In genomic region chrIII:5305725-5306124, ce11 we compare ENCODE assay signal across 2 worm cellular contexts.
TF ChIP-seq lines count a peak whose summit lies in the region.

No protein-coding gene starts in this region.

TF ChIP-seq in whole organism, L4 larva, 104 proteins besides CTCF, POLR2A, EP300 and RAD21 (continued from another document and continues in another):
- TF ChIP-seq F37D6.2 (tag; optimal IDR thresholded peaks at IDR 0.05; lab: Kevin White, UChicago) (peak; percentile 18), unc-39 (tag; optimal IDR thresholded peaks at IDR 0.05; lab: Kevin White, UChicago) (no peak), nhr-25 (tag; optimal IDR thresholded peaks at IDR 0.05; lab: Kevin White, UChicago; ENCODE audit: borderline replicate concordance, insufficient read depth) (no peak), mxl-2 (GFP tag; conservative IDR thresholded peaks at IDR 0.05; lab: Robert Waterston, UW) (peak; percentile 86), nhr-102 (tag; optimal IDR thresholded peaks at IDR 0.05; lab: Kevin White, UChicago) (peak; percentile 56), spr-1 (tag; optimal IDR thresholded peaks at IDR 0.05; lab: Kevin White, UChicago) (peak; percentile 69), Y48G9A.11 (GFP tag; IDR thresholded peaks at IDR 0.05; lab: Robert Waterston, UW) (peak; percentile 90), snpc-4 (tag; optimal IDR thresholded peaks at IDR 0.05; lab: Kevin White, UChicago) (no peak), unc-130 (GFP tag; optimal IDR thresholded peaks at IDR 0.05; lab: Kevin White, UChicago) (peak; percentile 79), pqm-1 (tag; optimal IDR thresholded peaks at IDR 0.05; lab: Kevin White, UChicago) (no peak), lsy-2 (tag; optimal IDR thresholded peaks at IDR 0.05; lab: Kevin White, UChicago) (peak in 1 of 2 experiments; percentile 72), madf-9 (GFP tag; conservative IDR thresholded peaks at IDR 0.05; lab: Robert Waterston, UW) (peak; percentile 89), lim-7 (GFP tag; IDR thresholded peaks at IDR 0.05; lab: Robert Waterston, UW) (peak; percentile 99), ceh-62 (tag; optimal IDR thresholded peaks at IDR 0.05; lab: Kevin White, UChicago) (no peak), fos-1 (tag; optimal IDR thresholded peaks at IDR 0.05; lab: Kevin White, UChicago) (no peak), pha-4 (GFP tag; IDR thresholded peaks at IDR 0.05; lab: Robert Waterston, UW) (peak; percentile 94), pha-4 (tag; optimal IDR thresholded peaks at IDR 0.05; lab: Kevin White, UChicago) (peak; percentile 38), R02D3.7 (tag; optimal IDR thresholded peaks at IDR 0.05; lab: Kevin White, UChicago) (no peak), nhr-42 (GFP tag; IDR thresholded peaks at IDR 0.05; lab: Robert Waterston, UW) (peak; percentile 75), nhr-77 (tag; optimal IDR thresholded peaks at IDR 0.05; lab: Kevin White, UChicago) (peak; percentile 0), zfp-3 (GFP tag; conservative IDR thresholded peaks at IDR 0.05; lab: Robert Waterston, UW) (0 out of 2 replicates have a peak, but pooled peaks have one; percentile 40), nhr-237 (tag; optimal IDR thresholded peaks at IDR 0.05; lab: Kevin White, UChicago) (no peak), lin-39 (tag; optimal IDR thresholded peaks at IDR 0.05; lab: Kevin White, UChicago) (no peak), daf-16 (GFP tag; optimal IDR thresholded peaks at IDR 0.05; lab: Kevin White, UChicago) (peak; percentile 57 to 83), daf-16 (tag; optimal IDR thresholded peaks at IDR 0.05; lab: Kevin White, UChicago) (peak; percentile 83), Y75B8A.6 (GFP tag; IDR thresholded peaks at IDR 0.05; lab: Robert Waterston, UW) (peak; percentile 83; the same call in 1 of the 2 replicates), skn-1 (tag; optimal IDR thresholded peaks at IDR 0.05; lab: Kevin White, UChicago) (no peak), jun-1 (tag; optimal IDR thresholded peaks at IDR 0.05; lab: Kevin White, UChicago) (no peak), ceh-44 (GFP tag; IDR thresholded peaks at IDR 0.05; lab: Robert Waterston, UW) (peak; percentile 78), ces-1 (GFP tag; optimal IDR thresholded peaks at IDR 0.05; lab: Kevin White, UChicago) (no peak), spr-3 (GFP tag; optimal IDR thresholded peaks at IDR 0.05; lab: Kevin White, UChicago) (peak; percentile 82), unc-62 (GFP tag; optimal IDR thresholded peaks at IDR 0.05 in 1 of 2; lab: Kevin White, UChicago) (no peak), unc-62 (tag; optimal IDR thresholded peaks at IDR 0.05; lab: Kevin White, UChicago) (no peak), F26F4.8 (GFP tag; conservative IDR thresholded peaks at IDR 0.05; lab: Robert Waterston, UW) (peak; percentile 98), snpc-1.2 (GFP tag; IDR thresholded peaks at IDR 0.05; lab: Robert Waterston, UW) (peak; percentile 91), vab-7 (GFP tag; IDR thresholded peaks at IDR 0.05; lab: Robert Waterston, UW) (peak; percentile 89), ceh-82 (tag; optimal IDR thresholded peaks at IDR 0.05; lab: Kevin White, UChicago) (no peak), lin-1 (GFP tag; IDR thresholded peaks at IDR 0.05; lab: Robert Waterston, UW) (peak; percentile 84), ZK337.2 (GFP tag; IDR thresholded peaks at IDR 0.05; lab: Robert Waterston, UW) (peak; percentile 84), ztf-11 (tag; optimal IDR thresholded peaks at IDR 0.05; lab: Kevin White, UChicago) (no peak), D1046.2 (GFP tag; IDR thresholded peaks at IDR 0.05; lab: Robert Waterston, UW) (peak; percentile 91), mep-1 (tag; optimal IDR thresholded peaks at IDR 0.05; lab: Kevin White, UChicago) (peak; percentile 61), F10B5.3 (tag; optimal IDR thresholded peaks at IDR 0.05; lab: Kevin White, UChicago) (peak; percentile 59), nhr-28 (tag; optimal IDR thresholded peaks at IDR 0.05; lab: Kevin White, UChicago) (no peak), dmd-8 (GFP tag; IDR thresholded peaks at IDR 0.05; lab: Robert Waterston, UW) (peak; percentile 99), ctbp-1 (GFP tag; IDR thresholded peaks at IDR 0.05; lab: Robert Waterston, UW) (peak; percentile 95), lin-38 (GFP tag; IDR thresholded peaks at IDR 0.05; lab: Robert Waterston, UW) (peak; percentile 86), hmg-1.1 (GFP tag; IDR thresholded peaks at IDR 0.05; lab: Robert Waterston, UW) (peak; percentile 92), zip-2 (tag; optimal IDR thresholded peaks at IDR 0.05; lab: Kevin White, UChicago) (no peak), daf-19 (GFP tag; conservative IDR thresholded peaks at IDR 0.05; lab: Robert Waterston, UW) (peak; percentile 93), lir-3 (tag; optimal IDR thresholded peaks at IDR 0.05; lab: Kevin White, UChicago) (peak; percentile 81), attf-4 (tag; optimal IDR thresholded peaks at IDR 0.05; lab: Kevin White, UChicago) (no peak), aly-2 (tag; optimal IDR thresholded peaks at IDR 0.05; lab: Kevin White, UChicago) (no peak), fkh-10 (GFP tag; optimal IDR thresholded peaks at IDR 0.05; lab: Kevin White, UChicago) (peak; percentile 5), tra-1 (GFP tag; IDR thresholded peaks at IDR 0.05; lab: Robert Waterston, UW) (peak; percentile 83), dmd-9 (GFP tag; IDR thresholded peaks at IDR 0.05; lab: Robert Waterston, UW) (peak; percentile 77), saeg-2 (GFP tag; IDR thresholded peaks at IDR 0.05; lab: Robert Waterston, UW) (0 out of 2 replicates have a peak, but pooled peaks have one; percentile 72), cey-2 (tag; optimal IDR thresholded peaks at IDR 0.05; lab: Kevin White, UChicago; ENCODE audit: borderline replicate concordance, insufficient read depth) (no peak), arid-1 (GFP tag; conservative IDR thresholded peaks at IDR 0.05; lab: Robert Waterston, UW) (peak; percentile 95), madf-5 (GFP tag; IDR thresholded peaks at IDR 0.05; lab: Robert Waterston, UW) (peak; percentile 88 to 97), hif-1 (tag; optimal IDR thresholded peaks at IDR 0.05; lab: Kevin White, UChicago) (peak; percentile 15 to 62), ceh-32 (tag; optimal IDR thresholded peaks at IDR 0.05; lab: Kevin White, UChicago; ENCODE audit: poor library complexity) (no peak), sdz-12 (GFP tag; optimal IDR thresholded peaks at IDR 0.05; lab: Kevin White, UChicago) (peak; percentile 92), lin-13 (GFP tag; optimal IDR thresholded peaks at IDR 0.05; lab: Kevin White, UChicago) (peak; percentile 54), lin-15B (tag; optimal IDR thresholded peaks at IDR 0.05; lab: Kevin White, UChicago) (no peak), aha-1 (tag; lab: Kevin White, UChicago) (peak; percentile 37)

TF ChIP-seq in whole organism, late embryonic, 69 proteins besides CTCF, POLR2A, EP300 and RAD21 (continued from another document):
- TF ChIP-seq C08G9.2 (tag; optimal IDR thresholded peaks at IDR 0.05; lab: Kevin White, UChicago), result peak; percentile 59
- peak; percentile 18 for TF ChIP-seq unc-42 (tag; optimal IDR thresholded peaks at IDR 0.05; lab: Kevin White, UChicago)
- TF ChIP-seq ceh-30 (tag; optimal IDR thresholded peaks at IDR 0.05; lab: Kevin White, UChicago), result no peak
- TF ChIP-seq ceh-31 (tag; optimal IDR thresholded peaks at IDR 0.05; lab: Kevin White, UChicago), result peak; percentile 34
- no peak for TF ChIP-seq nhr-11 (tag; optimal IDR thresholded peaks at IDR 0.05; lab: Kevin White, UChicago)
- peak; percentile 69 for TF ChIP-seq fax-1 (tag; optimal IDR thresholded peaks at IDR 0.05; lab: Kevin White, UChicago)
- peak; percentile 79 for TF ChIP-seq sox-4 (tag; optimal IDR thresholded peaks at IDR 0.05; lab: Kevin White, UChicago)
- TF ChIP-seq npax-4 (tag; optimal IDR thresholded peaks at IDR 0.05; lab: Kevin White, UChicago), result peak; percentile 44
- peak; percentile 46 for TF ChIP-seq syd-9 (tag; optimal IDR thresholded peaks at IDR 0.05; lab: Kevin White, UChicago)
- peak; percentile 66 for TF ChIP-seq gmeb-2 (tag; optimal IDR thresholded peaks at IDR 0.05; lab: Kevin White, UChicago)
- peak; percentile 15 for TF ChIP-seq ceh-34 (tag; optimal IDR thresholded peaks at IDR 0.05; lab: Kevin White, UChicago)
- peak; percentile 53 for TF ChIP-seq ceh-9 (tag; optimal IDR thresholded peaks at IDR 0.05; lab: Kevin White, UChicago)
- no peak for TF ChIP-seq ama-1 (optimal IDR thresholded peaks at IDR 0.05; lab: Kevin White, UChicago)
- TF ChIP-seq che-1 (tag; optimal IDR thresholded peaks at IDR 0.05; lab: Kevin White, UChicago), result peak; percentile 73
- TF ChIP-seq ceh-2 (tag; optimal IDR thresholded peaks at IDR 0.05; lab: Kevin White, UChicago), result peak; percentile 46
- no peak for TF ChIP-seq sox-2 (GFP tag; IDR thresholded peaks at IDR 0.05; lab: Robert Waterston, UW)
- TF ChIP-seq madf-2 (tag; optimal IDR thresholded peaks at IDR 0.05; lab: Kevin White, UChicago), result peak; percentile 70
- TF ChIP-seq hlh-15 (tag; optimal IDR thresholded peaks at IDR 0.05; lab: Kevin White, UChicago), result peak; percentile 20
- TF ChIP-seq tbx-7 (tag; optimal IDR thresholded peaks at IDR 0.05; lab: Kevin White, UChicago), result no peak
- TF ChIP-seq hlh-8 (tag; optimal IDR thresholded peaks at IDR 0.05; lab: Kevin White, UChicago), result no peak
- peak; percentile 72 for TF ChIP-seq ztf-16 (tag; optimal IDR thresholded peaks at IDR 0.05; lab: Kevin White, UChicago)
- peak; percentile 61 for TF ChIP-seq pat-9 (tag; optimal IDR thresholded peaks at IDR 0.05; lab: Kevin White, UChicago)
- no peak for TF ChIP-seq unc-55 (GFP tag; optimal IDR thresholded peaks at IDR 0.05; lab: Kevin White, UChicago)
- TF ChIP-seq ceh-48 (tag; optimal IDR thresholded peaks at IDR 0.05; lab: Kevin White, UChicago), result peak; percentile 24
- TF ChIP-seq lin-11 (tag; optimal IDR thresholded peaks at IDR 0.05; lab: Kevin White, UChicago), result peak; percentile 37
- TF ChIP-seq unc-3 (GFP tag; conservative IDR thresholded peaks at IDR 0.05; lab: Robert Waterston, UW), result peak; percentile 71
- peak; percentile 37 for TF ChIP-seq unc-3 (tag; optimal IDR thresholded peaks at IDR 0.05; lab: Kevin White, UChicago)
- peak; percentile 54 for TF ChIP-seq sdc-2 (tag; optimal IDR thresholded peaks at IDR 0.05; lab: Kevin White, UChicago)
- peak; percentile 70 for TF ChIP-seq hlh-13 (GFP tag; optimal IDR thresholded peaks at IDR 0.05; lab: Kevin White, UChicago)
- peak; percentile 59 for TF ChIP-seq nhr-232 (tag; optimal IDR thresholded peaks at IDR 0.05; lab: Kevin White, UChicago)
- TF ChIP-seq ceh-19 (GFP tag; optimal IDR thresholded peaks at IDR 0.05; lab: Kevin White, UChicago), result peak; percentile 52
- TF ChIP-seq dve-1 (tag; optimal IDR thresholded peaks at IDR 0.05; lab: Kevin White, UChicago), result peak; percentile 59
- no peak for TF ChIP-seq nfya-1 (tag; optimal IDR thresholded peaks at IDR 0.05; lab: Kevin White, UChicago)
- no peak for TF ChIP-seq fkh-10 (GFP tag; optimal IDR thresholded peaks at IDR 0.05; lab: Kevin White, UChicago)
- peak; percentile 90 for TF ChIP-seq ceh-14 (tag; optimal IDR thresholded peaks at IDR 0.05; lab: Kevin White, UChicago)
- TF ChIP-seq hlh-6 (tag; optimal IDR thresholded peaks at IDR 0.05; lab: Kevin White, UChicago), result peak; percentile 54
- TF ChIP-seq Y22D7AL.16 (tag; optimal IDR thresholded peaks at IDR 0.05; lab: Kevin White, UChicago), result peak; percentile 51
- TF ChIP-seq pros-1 (tag; optimal IDR thresholded peaks at IDR 0.05; lab: Kevin White, UChicago), result no peak
- peak; percentile 40 for TF ChIP-seq unc-86 (tag; optimal IDR thresholded peaks at IDR 0.05; lab: Kevin White, UChicago)
- peak; percentile 67 for TF ChIP-seq ceh-18 (tag; optimal IDR thresholded peaks at IDR 0.05; lab: Kevin White, UChicago)
- no peak for TF ChIP-seq pha-4 (tag; optimal IDR thresholded peaks at IDR 0.05; lab: Kevin White, UChicago)
- TF ChIP-seq ceh-22 (tag; optimal IDR thresholded peaks at IDR 0.05; lab: Kevin White, UChicago), result no peak
- TF ChIP-seq ttx-3 (tag; optimal IDR thresholded peaks at IDR 0.05; lab: Kevin White, UChicago), result peak; percentile 61
- TF ChIP-seq elt-2 (tag; optimal IDR thresholded peaks at IDR 0.05; lab: Kevin White, UChicago), result peak; percentile 50
- TF ChIP-seq lim-6 (tag; optimal IDR thresholded peaks at IDR 0.05; lab: Kevin White, UChicago), result no peak
TF ChIP-seq in whole organism, late embryonic: peak in this region for 47.
